Fruit fly (Drosophila melanogaster) whole organism, wandering third instar larva: ENCODE data around the gene pn.
A peak's percentile ranks its signal among the peaks of the same experiment; 100 is the strongest.

ENCODE experiments used
- Abd-B ChIP-seq: fragments of >200 bp; optimal IDR thresholded peaks from 2 replicates; lab custom pipeline; 2017; ENCODE audit warnings: missing biosample characterization, missing genetic modification characterization
- CG32264 ChIP-seq: fragments of 200-800 bp; sonication (Bioruptor generic); optimal IDR thresholded peaks from 2 replicates; lab custom pipeline; 2016; ENCODE audit warnings: missing biosample characterization, missing genetic modification characterization
- CG9705 ChIP-seq: fragments of 200-800 bp; sonication (Bioruptor generic); optimal IDR thresholded peaks from 2 replicates; lab custom pipeline; 2018; ENCODE audit warnings: missing biosample characterization, mild to moderate bottlenecking, missing genetic modification characterization
- CrebA ChIP-seq: fragments of 200-800 bp; sonication (Bioruptor generic); optimal IDR thresholded peaks from 2 replicates; lab custom pipeline; 2016; ENCODE audit warnings: missing biosample characterization, mild to moderate bottlenecking, missing genetic modification characterization, borderline replicate concordance
- Dfd ChIP-seq: fragments of >200 bp; optimal IDR thresholded peaks from 2 replicates; lab custom pipeline; 2017; ENCODE audit warnings: missing biosample characterization, missing genetic modification characterization
- Dif ChIP-seq: fragments of 200-275, 200-300 bp; sonication (Bioruptor generic); optimal IDR thresholded peaks from 2 replicates; lab custom pipeline; 2018; ENCODE audit warnings: missing biosample characterization, missing genetic modification characterization; ENCODE audit not compliant: partially characterized antibody
- GATAd ChIP-seq: sonication (Bioruptor generic); optimal IDR thresholded peaks from 2 replicates; lab custom pipeline; 2016; ENCODE audit warnings: missing biosample characterization, missing genetic modification characterization
- HLH106 ChIP-seq: fragments of 200-800 bp; optimal IDR thresholded peaks from 3 replicates; lab custom pipeline; 2019; ENCODE audit warnings: missing biosample characterization, mild to moderate bottlenecking, missing genetic modification characterization, moderate library complexity
- Hnf4 ChIP-seq: fragments of 200-800 bp; sonication (Bioruptor generic); optimal IDR thresholded peaks from 2 replicates; lab custom pipeline; 2016; ENCODE audit warnings: missing biosample characterization, mild to moderate bottlenecking, missing genetic modification characterization
- Hr78 ChIP-seq: fragments of >200 bp; optimal IDR thresholded peaks from 2 replicates; lab custom pipeline; 2017; ENCODE audit warnings: missing biosample characterization, missing genetic modification characterization
- Hr83 ChIP-seq: fragments of 200-300 bp; sonication (Bioruptor generic); optimal IDR thresholded peaks from 2 replicates; lab custom pipeline; 2016; ENCODE audit warnings: missing biosample characterization, mild to moderate bottlenecking, missing genetic modification characterization, moderate library complexity; ENCODE audit not compliant: poor library complexity, severe bottlenecking
- Jra ChIP-seq: sonication (Bioruptor generic); optimal IDR thresholded peaks from 2 replicates; lab custom pipeline; 2016; ENCODE audit warnings: missing biosample characterization, missing genetic modification characterization
- Mio ChIP-seq: sonication (Bioruptor generic); optimal IDR thresholded peaks from 2 replicates; lab custom pipeline; 2016; ENCODE audit warnings: missing biosample characterization, missing genetic modification characterization
- Myc ChIP-seq: fragments of >200 bp; optimal IDR thresholded peaks from 2 replicates; lab custom pipeline; 2017
- N ChIP-seq: fragments of >200 bp; optimal IDR thresholded peaks from 2 replicates; lab custom pipeline; 2018; ENCODE audit warnings: missing biosample characterization, missing external identifiers, missing genetic modification characterization
- OdsH ChIP-seq: fragments of 200-800 bp; sonication (Bioruptor generic); optimal IDR thresholded peaks from 2 replicates; lab custom pipeline; 2016; ENCODE audit warnings: missing biosample characterization, mild to moderate bottlenecking, missing genetic modification characterization
- Rel ChIP-seq, 2 experiments: fragments of 200-800 bp; sonication (Bioruptor generic) in 1 of 2; optimal IDR thresholded peaks; 2 replicates in 1 of 2; 3 replicates in 1 of 2; lab custom pipeline; 2016 to 2019; ENCODE audit warnings: mild to moderate bottlenecking in 2 of 2, missing biosample characterization in 2 of 2, missing genetic modification characterization in 2 of 2, moderate library complexity in 1 of 2
- Sp1 ChIP-seq: fragments of 200-800 bp; sonication (Bioruptor generic); optimal IDR thresholded peaks from 3 replicates; lab custom pipeline; 2019; ENCODE audit warnings: missing biosample characterization, mild to moderate bottlenecking, missing genetic modification characterization, moderate library complexity
- Vsx2 ChIP-seq: fragments of 200-300, 225-300 bp; sonication (Bioruptor generic); optimal IDR thresholded peaks from 2 replicates; lab custom pipeline; 2018; ENCODE audit warnings: missing biosample characterization, missing genetic modification characterization; ENCODE audit not compliant: partially characterized antibody
- br ChIP-seq: fragments of 200-800 bp; sonication (Bioruptor generic); optimal IDR thresholded peaks from 2 replicates; lab custom pipeline; 2016; ENCODE audit warnings: missing biosample characterization, missing genetic modification characterization
- brk ChIP-seq: fragments of 200-800 bp; sonication (Bioruptor generic); optimal IDR thresholded peaks from 2 replicates; lab custom pipeline; 2016; ENCODE audit warnings: missing biosample characterization, mild to moderate bottlenecking, missing genetic modification characterization
- dl ChIP-seq, 2 experiments: fragments of 175-275, 200-275 bp in 1 of 2; fragments of 200-275 bp in 1 of 2; sonication (Bioruptor generic); optimal IDR thresholded peaks; lab custom pipeline; 2018; ENCODE audit warnings: mild to moderate bottlenecking in 2 of 2, missing biosample characterization in 2 of 2, missing genetic modification characterization in 2 of 2, moderate library complexity in 2 of 2; ENCODE audit not compliant: partially characterized antibody in 2 of 2, insufficient read depth in 1 of 2
- dmrt93B ChIP-seq: fragments of 200-800 bp; sonication (Bioruptor generic); optimal IDR thresholded peaks from 2 replicates; lab custom pipeline; 2018; ENCODE audit warnings: missing biosample characterization, mild to moderate bottlenecking, missing genetic modification characterization
- dsf ChIP-seq: sonication (Bioruptor generic); optimal IDR thresholded peaks from 2 replicates; lab custom pipeline; 2016; ENCODE audit warnings: missing biosample characterization, missing genetic modification characterization, borderline replicate concordance
- ey ChIP-seq: fragments of 200-800 bp; sonication (Bioruptor generic); optimal IDR thresholded peaks from 2 replicates; lab custom pipeline; 2016; ENCODE audit warnings: missing biosample characterization, missing genetic modification characterization
- foxo ChIP-seq, 2 experiments: fragments of 200-800 bp; sonication (Bioruptor generic); optimal IDR thresholded peaks; 2 replicates in 1 of 2; 3 replicates in 1 of 2; lab custom pipeline; 2016 to 2017; ENCODE audit warnings: missing biosample characterization in 2 of 2, missing genetic modification characterization in 2 of 2
- fru ChIP-seq: fragments of 200-800 bp; sonication (Bioruptor generic); optimal IDR thresholded peaks from 3 replicates; lab custom pipeline; 2016; ENCODE audit warnings: missing biosample characterization, mild to moderate bottlenecking, missing genetic modification characterization
- h ChIP-seq: fragments of 200-800 bp; sonication (Bioruptor generic); optimal IDR thresholded peaks from 3 replicates; lab custom pipeline; 2016; ENCODE audit warnings: missing biosample characterization, mild to moderate bottlenecking, missing genetic modification characterization
- jim ChIP-seq: fragments of 175-275, 200-325 bp; sonication (Bioruptor generic); optimal IDR thresholded peaks from 2 replicates; lab custom pipeline; 2016; ENCODE audit warnings: missing biosample characterization, mild to moderate bottlenecking, missing genetic modification characterization
- lola ChIP-seq: fragments of >200 bp; optimal IDR thresholded peaks from 2 replicates; lab custom pipeline; 2017; ENCODE audit warnings: missing biosample characterization, missing genetic modification characterization
- pan ChIP-seq: fragments of >200 bp; optimal IDR thresholded peaks from 2 replicates; lab custom pipeline; 2017
- psq ChIP-seq: fragments of 200-800 bp; sonication (Bioruptor generic); optimal IDR thresholded peaks from 3 replicates; lab custom pipeline; 2017; ENCODE audit warnings: missing biosample characterization, mild to moderate bottlenecking, missing genetic modification characterization, moderate library complexity
- rgr ChIP-seq: fragments of 200-800 bp; sonication (Bioruptor generic); optimal IDR thresholded peaks from 3 replicates; lab custom pipeline; 2016; ENCODE audit warnings: missing biosample characterization, mild to moderate bottlenecking, missing genetic modification characterization
- sage ChIP-seq: fragments of 200-800 bp; sonication (Bioruptor generic); optimal IDR thresholded peaks from 2 replicates; lab custom pipeline; 2016; ENCODE audit warnings: missing biosample characterization, mild to moderate bottlenecking, missing genetic modification characterization
- sv ChIP-seq: fragments of 200-800 bp; sonication (Bioruptor generic); optimal IDR thresholded peaks from 3 replicates; lab custom pipeline; 2016; ENCODE audit warnings: missing biosample characterization, missing genetic modification characterization
- tai ChIP-seq: sonication (Bioruptor generic); optimal IDR thresholded peaks from 2 replicates; lab custom pipeline; 2016; ENCODE audit warnings: missing biosample characterization, missing genetic modification characterization
- usp ChIP-seq: fragments of >200 bp; optimal IDR thresholded peaks from 2 replicates; lab custom pipeline; 2017; ENCODE audit warnings: missing biosample characterization, missing genetic modification characterization
- woc ChIP-seq: sonication (Bioruptor generic); optimal IDR thresholded peaks from 2 replicates; lab custom pipeline; 2016; ENCODE audit warnings: missing biosample characterization, mild to moderate bottlenecking, missing genetic modification characterization

Gene pn

dm6 chrX:2155868-2156267 is 25.1 kb upstream of the pn start:
- TF ChIP-seq usp (no peak), pan (lab: Kevin White, UChicago) (no peak), N (GFP tag; lab: Kevin White, UChicago) (peak; percentile 24), Dif (peak; percentile 12), foxo (GFP tag; optimal IDR thresholded peaks at IDR 0.05; lab: Kevin White, UChicago) (peak in 1 of 2 experiments; percentile 21), OdsH (no peak), h (GFP tag; lab: Kevin White, UChicago) (peak; percentile 7), HLH106 (tag; lab: Kevin White, UChicago) (no peak), brk (GFP tag; lab: Kevin White, UChicago) (no peak), rgr (peak; percentile 4), fru (peak; percentile 30), psq (GFP tag; lab: Kevin White, UChicago) (peak; percentile 5)

DNA sequence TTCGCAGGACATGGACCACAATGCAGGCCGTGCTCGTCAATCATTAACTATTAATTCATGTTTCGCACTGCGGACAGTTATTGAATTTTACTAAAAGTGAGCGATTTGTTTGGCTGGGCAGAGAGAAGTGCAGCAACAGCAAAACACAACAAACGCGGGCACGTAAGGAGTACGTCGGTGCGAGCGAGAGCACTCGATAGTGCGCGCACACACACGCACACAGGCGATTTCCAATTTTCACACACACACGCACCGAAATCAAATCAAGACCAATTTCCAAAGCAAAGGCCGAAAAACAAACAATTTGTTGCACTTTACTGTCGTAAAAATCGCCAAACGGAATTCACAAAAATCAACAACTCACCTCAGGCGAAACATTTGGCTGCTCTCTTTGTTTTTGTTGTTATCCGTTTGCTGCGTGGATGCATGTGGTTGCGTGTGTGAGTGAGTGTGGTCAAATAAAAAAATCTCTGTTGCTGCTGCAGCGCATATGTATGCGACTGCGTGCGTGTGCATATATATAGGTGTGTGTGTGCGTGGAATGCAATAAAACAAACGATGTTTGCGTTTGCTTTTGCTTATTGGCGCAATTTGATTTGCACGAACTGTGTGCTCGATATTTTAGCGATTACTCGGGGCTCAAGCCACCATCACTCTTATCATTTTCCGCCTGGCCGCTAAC is 22.9 kb upstream of the pn start:
- peak; percentile 2 for TF ChIP-seq Sp1 (GFP tag; lab: Kevin White, UChicago)
- TF ChIP-seq Jra (GFP tag; lab: Kevin White, UChicago), result no peak
- TF ChIP-seq Hr83, result no peak
- peak; percentile 74 for TF ChIP-seq Abd-B (GFP tag; lab: Kevin White, UChicago)
- TF ChIP-seq woc (GFP tag; lab: Kevin White, UChicago), result no peak
- no peak for TF ChIP-seq GATAd
- TF ChIP-seq Myc (lab: Kevin White, UChicago), result no peak
- no peak for TF ChIP-seq Rel (GFP tag; optimal IDR thresholded peaks at IDR 0.05; lab: Kevin White, UChicago)
- no peak for TF ChIP-seq Rel (tag; optimal IDR thresholded peaks at IDR 0.05; lab: Kevin White, UChicago)
- no peak for TF ChIP-seq rgr
- TF ChIP-seq lola (GFP tag; lab: Kevin White, UChicago), result no peak
- no peak for TF ChIP-seq usp
- TF ChIP-seq pan (lab: Kevin White, UChicago), result no peak
- TF ChIP-seq Hr78 (GFP tag; lab: Kevin White, UChicago), result peak; percentile 46
- no peak for TF ChIP-seq dmrt93B (GFP tag; lab: Kevin White, UChicago)
- TF ChIP-seq Vsx2, result no peak
- no peak for TF ChIP-seq ey (GFP tag; lab: Kevin White, UChicago)
- peak; percentile 83 for TF ChIP-seq N (GFP tag; lab: Kevin White, UChicago)
- no peak for TF ChIP-seq fru
- no peak for TF ChIP-seq CG9705 (GFP tag; lab: Kevin White, UChicago)
- no peak for TF ChIP-seq dl (GFP tag; optimal IDR thresholded peaks at IDR 0.05; lab: Kevin White, UChicago; ENCODE audit: insufficient read depth in 1 of 2, partially characterized antibody in 2 of 2)
- no peak for TF ChIP-seq h (GFP tag; lab: Kevin White, UChicago)

DNA sequence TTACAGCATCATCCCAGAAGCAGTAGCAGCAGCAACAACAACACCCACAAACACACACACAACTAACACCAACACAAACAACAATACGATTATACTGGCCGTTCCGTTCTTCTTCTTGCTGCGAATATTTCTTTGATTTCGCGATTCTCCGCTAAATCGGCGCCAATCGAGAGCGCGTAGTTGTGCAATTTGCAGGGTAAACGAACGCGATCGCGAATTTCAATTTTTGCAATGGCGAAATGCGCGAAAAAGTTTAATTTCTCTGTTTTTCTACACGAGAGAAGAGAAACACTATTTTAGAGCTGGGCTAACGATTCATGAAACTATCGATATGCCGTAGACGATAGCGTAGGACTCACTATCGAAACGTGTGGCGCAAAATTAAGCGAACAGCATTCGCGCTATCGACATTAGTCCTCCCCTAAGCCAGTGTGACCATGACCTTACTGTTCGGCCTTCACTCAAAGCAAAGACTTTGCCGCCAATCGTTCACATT is 22.3 kb upstream of the pn start, which contains the start of gene wapl:
Gene wapl, minus strand, starts transcription at position 316 of the 496 bp plus-strand sequence.
- TF ChIP-seq CG9705 (GFP tag; lab: Kevin White, UChicago), result no peak
- TF ChIP-seq dsf, result no peak
- no peak for TF ChIP-seq woc (GFP tag; lab: Kevin White, UChicago)
- no peak for TF ChIP-seq OdsH
- TF ChIP-seq Abd-B (GFP tag; lab: Kevin White, UChicago), result no peak
- peak; percentile 75 for TF ChIP-seq Jra (GFP tag; lab: Kevin White, UChicago)
- no peak for TF ChIP-seq Myc (lab: Kevin White, UChicago)
- no peak for TF ChIP-seq tai
- TF ChIP-seq Hr83, result peak; percentile 82
- TF ChIP-seq h (GFP tag; lab: Kevin White, UChicago), result peak; percentile 27
- TF ChIP-seq sage (GFP tag; lab: Kevin White, UChicago), result no peak
- peak; percentile 25 for TF ChIP-seq fru
- TF ChIP-seq jim (GFP tag; lab: Kevin White, UChicago), result no peak
- no peak for TF ChIP-seq Sp1 (GFP tag; lab: Kevin White, UChicago)
- no peak for TF ChIP-seq Rel (GFP tag; optimal IDR thresholded peaks at IDR 0.05; lab: Kevin White, UChicago)
- peak; percentile 6 for TF ChIP-seq Rel (tag; optimal IDR thresholded peaks at IDR 0.05; lab: Kevin White, UChicago)
- TF ChIP-seq brk (GFP tag; lab: Kevin White, UChicago), result no peak
- no peak for TF ChIP-seq Vsx2
- no peak for TF ChIP-seq HLH106 (tag; lab: Kevin White, UChicago)
- no peak for TF ChIP-seq usp
- no peak for TF ChIP-seq lola (GFP tag; lab: Kevin White, UChicago)
- peak in 1 of 2 experiments; percentile 39 for TF ChIP-seq foxo (GFP tag; optimal IDR thresholded peaks at IDR 0.05; lab: Kevin White, UChicago)
- TF ChIP-seq ey (GFP tag; lab: Kevin White, UChicago), result no peak
- peak; percentile 7 for TF ChIP-seq psq (GFP tag; lab: Kevin White, UChicago)
- no peak for TF ChIP-seq Dfd (GFP tag; lab: Kevin White, UChicago)
- no peak for TF ChIP-seq GATAd
- no peak for TF ChIP-seq CrebA
- no peak for TF ChIP-seq br (GFP tag; lab: Kevin White, UChicago)
- TF ChIP-seq Mio (GFP tag; lab: Kevin White, UChicago), result no peak
- TF ChIP-seq Hr78 (GFP tag; lab: Kevin White, UChicago), result no peak
- TF ChIP-seq rgr, result peak; percentile 37
- TF ChIP-seq N (GFP tag; lab: Kevin White, UChicago), result no peak
- TF ChIP-seq pan (lab: Kevin White, UChicago), result no peak
- no peak for TF ChIP-seq Dif
- TF ChIP-seq dmrt93B (GFP tag; lab: Kevin White, UChicago), result no peak
- TF ChIP-seq CG32264 (GFP tag; lab: Kevin White, UChicago), result no peak
- no peak for TF ChIP-seq dl (GFP tag; optimal IDR thresholded peaks at IDR 0.05; lab: Kevin White, UChicago; ENCODE audit: insufficient read depth in 1 of 2, partially characterized antibody in 2 of 2)
- no peak for TF ChIP-seq sv (GFP tag; lab: Kevin White, UChicago)
- TF ChIP-seq Hnf4 (GFP tag; lab: Kevin White, UChicago), result no peak
